Fruit fly (Drosophila melanogaster) whole organism, embryonic: ENCODE measurements around the gene Lerp.

ENCODE experiments used
- CG3163 ChIP-seq: fragments of 200-800 bp; sonication (Bioruptor generic); optimal IDR thresholded peaks from 3 replicates; lab custom pipeline; 2016; ENCODE audit warnings: missing biosample characterization, missing genetic modification characterization
- CG8478 ChIP-seq: fragments of >200 bp; optimal IDR thresholded peaks from 2 replicates; lab custom pipeline; 2018
- al ChIP-seq: fragments of 200-800 bp; sonication (Bioruptor generic); IDR thresholded peaks from 2 replicates; pipeline ENCODE4 v1.3.6; 2022; ENCODE audit warnings: missing biosample characterization, missing genetic modification characterization
- bowl ChIP-seq: fragments of 200-800 bp; sonication (Bioruptor generic); IDR thresholded peaks from 2 replicates; pipeline ENCODE4 v1.3.6; 2022; ENCODE audit warnings: missing biosample characterization, missing genetic modification characterization
- cad ChIP-seq: fragments of >200 bp; optimal IDR thresholded peaks from 2 replicates; lab custom pipeline; 2017; ENCODE audit warnings: missing biosample characterization, missing genetic modification characterization
- cg ChIP-seq: fragments of 200-800 bp; sonication (Bioruptor generic); optimal IDR thresholded peaks from 3 replicates; lab custom pipeline; 2019; ENCODE audit warnings: missing biosample characterization, mild to moderate bottlenecking, missing genetic modification characterization, moderate library complexity
- kay ChIP-seq: fragments of 200-800 bp; sonication (Bioruptor generic); optimal IDR thresholded peaks from 2 replicates; lab custom pipeline; 2016; ENCODE audit warnings: missing biosample characterization, missing genetic modification characterization
- mirr ChIP-seq: fragments of 200-800 bp; sonication (Bioruptor generic); optimal IDR thresholded peaks from 3 replicates; lab custom pipeline; 2018; ENCODE audit warnings: missing biosample characterization, mild to moderate bottlenecking, missing genetic modification characterization
- tin ChIP-seq: fragments of 200-800 bp; sonication (Bioruptor generic); optimal IDR thresholded peaks from 3 replicates; lab custom pipeline; 2016; ENCODE audit warnings: missing biosample characterization, missing genetic modification characterization

DNA sequence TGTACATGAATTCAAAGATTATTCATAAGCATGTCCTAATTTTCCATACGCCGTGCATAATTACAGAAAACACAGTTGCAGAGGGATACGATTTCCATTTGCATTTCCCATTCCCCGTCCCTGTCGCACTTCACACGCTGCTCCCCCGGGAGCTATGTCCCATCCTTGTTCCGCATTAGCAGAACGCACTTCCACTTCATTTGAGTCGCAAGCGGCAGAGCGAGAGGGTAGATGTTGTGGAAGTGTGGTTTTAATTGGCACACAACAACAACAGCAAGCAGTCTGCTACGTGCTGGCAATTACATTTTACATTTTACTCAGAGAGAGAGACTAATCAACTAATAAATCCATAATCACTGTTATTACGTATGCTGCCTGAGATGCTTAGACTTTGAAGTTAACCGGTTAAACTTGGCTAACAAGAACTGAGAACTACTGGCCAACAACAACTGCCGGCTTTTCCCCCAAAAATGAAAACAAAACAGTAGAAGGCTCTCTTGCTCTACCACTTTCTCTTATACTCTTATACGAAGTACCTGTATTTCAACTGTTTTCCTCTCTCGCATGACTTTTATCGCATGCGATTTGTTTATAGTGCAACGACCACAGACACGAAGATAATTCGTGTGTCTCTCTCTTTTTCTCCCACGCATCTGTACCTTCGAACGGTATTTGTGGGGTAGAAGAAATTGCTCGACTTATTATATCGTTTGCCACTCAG is 65.0 kb downstream of the Lerp start:
- TF ChIP-seq CG8478 (lab: Kevin White, UChicago) (peak; percentile 56), kay (GFP tag; lab: Kevin White, UChicago) (no peak), al (no peak), cad (no peak), tin (GFP tag; lab: Kevin White, UChicago) (no peak), cg (GFP tag; lab: Kevin White, UChicago) (peak; percentile 14), bowl (GFP tag; lab: Robert Waterston, UW) (no peak), mirr (GFP tag; lab: Kevin White, UChicago) (no peak), CG3163 (no peak)
